Fruit fly (Drosophila melanogaster) whole organism, embryonic: ENCODE data around the gene Plod.

ENCODE experiments used
- Atf6 ChIP-seq: fragments of 200-800 bp; sonication (Bioruptor generic); IDR thresholded peaks from 2 replicates; pipeline ENCODE4 v1.3.6; 2022; ENCODE audit warnings: missing biosample characterization, missing genetic modification characterization
- BEAF-32 ChIP-seq: fragments of 200-800 bp; sonication (Bioruptor generic); optimal IDR thresholded peaks from 3 replicates; lab custom pipeline; 2017; ENCODE audit warnings: missing biosample characterization, missing genetic modification characterization, mild to moderate bottlenecking, moderate library complexity, missing genetic modification reagents
- CG10267 ChIP-seq: fragments of 200-800 bp; sonication (Bioruptor generic); optimal IDR thresholded peaks from 2 replicates; lab custom pipeline; 2018; ENCODE audit warnings: missing biosample characterization, mild to moderate bottlenecking, missing genetic modification characterization, moderate library complexity
- CG10274 ChIP-seq: fragments of 200-800 bp; sonication (Bioruptor generic); optimal IDR thresholded peaks from 3 replicates; lab custom pipeline; 2017; ENCODE audit warnings: missing biosample characterization, mild to moderate bottlenecking, missing genetic modification characterization
- CG10366 ChIP-seq: fragments of 200-800 bp; sonication (Bioruptor generic); IDR thresholded peaks from 2 replicates; pipeline ENCODE4 v1.3.6; 2022; ENCODE audit warnings: missing biosample characterization, missing genetic modification characterization
- CG10959 ChIP-seq: fragments of 200-800 bp; sonication (Bioruptor generic); IDR thresholded peaks from 2 replicates; pipeline ENCODE4 v1.3.6; 2022; ENCODE audit warnings: missing biosample characterization, missing genetic modification characterization
- CG1233 ChIP-seq: fragments of 200-800 bp; sonication (Bioruptor generic); optimal IDR thresholded peaks from 4 replicates; lab custom pipeline; 2018; ENCODE audit warnings: missing biosample characterization, mild to moderate bottlenecking, missing genetic modification characterization
- CG12744 ChIP-seq: fragments of 200-800 bp; sonication (Bioruptor generic); optimal IDR thresholded peaks from 2 replicates; lab custom pipeline; 2016; ENCODE audit warnings: missing biosample characterization, missing genetic modification characterization
- CG12769 ChIP-seq: fragments of 200-800 bp; sonication (Bioruptor generic); optimal IDR thresholded peaks from 2 replicates; lab custom pipeline; 2019; ENCODE audit warnings: missing biosample characterization, mild to moderate bottlenecking, missing genetic modification characterization, moderate library complexity
- CG13296 ChIP-seq: fragments of 200-800 bp; sonication (Bioruptor generic); optimal IDR thresholded peaks from 3 replicates; lab custom pipeline; 2018; ENCODE audit warnings: missing biosample characterization, mild to moderate bottlenecking, missing genetic modification characterization
- CG15479 ChIP-seq: fragments of 200-800 bp; sonication (Bioruptor generic); optimal IDR thresholded peaks from 3 replicates; lab custom pipeline; 2019; ENCODE audit warnings: missing biosample characterization, mild to moderate bottlenecking, missing genetic modification characterization, moderate library complexity
- CG1647 ChIP-seq: fragments of 200-800 bp; sonication (Bioruptor generic); optimal IDR thresholded peaks from 3 replicates; lab custom pipeline; 2016; ENCODE audit warnings: missing biosample characterization, missing genetic modification characterization
- CG17328 ChIP-seq: fragments of 200-800 bp; sonication (Bioruptor generic); IDR thresholded peaks from 2 replicates; pipeline ENCODE4 v1.3.6; 2022; ENCODE audit warnings: missing biosample characterization, missing genetic modification characterization
- CG34376 ChIP-seq: fragments of 200-800 bp; sonication (Bioruptor generic); optimal IDR thresholded peaks from 2 replicates; lab custom pipeline; 2018; ENCODE audit warnings: missing biosample characterization, mild to moderate bottlenecking, missing genetic modification characterization
- CG3847 ChIP-seq: fragments of 200-800 bp; sonication (Bioruptor generic); IDR thresholded peaks from 2 replicates; pipeline ENCODE4 v1.3.6; 2022; ENCODE audit warnings: missing biosample characterization, missing genetic modification characterization
- CG6689 ChIP-seq: fragments of 200-800 bp; sonication (Bioruptor generic); IDR thresholded peaks from 2 replicates; pipeline ENCODE4 v1.3.6; 2022; ENCODE audit warnings: missing biosample characterization, missing genetic modification characterization
- CG6791 ChIP-seq: fragments of 200-800 bp; sonication (Bioruptor generic); IDR thresholded peaks from 3 replicates; pipeline ENCODE4 v1.3.6; 2022; ENCODE audit warnings: missing biosample characterization, missing genetic modification characterization; ENCODE audit not compliant: partially characterized antibody
- CG6813 ChIP-seq: fragments of 200-800 bp; sonication (Bioruptor generic); optimal IDR thresholded peaks from 2 replicates; lab custom pipeline; 2017; ENCODE audit warnings: missing biosample characterization, missing genetic modification characterization, mild to moderate bottlenecking, moderate library complexity, missing genetic modification reagents
- CG9727 ChIP-seq: fragments of 200-800 bp; sonication (Bioruptor generic); optimal IDR thresholded peaks from 3 replicates; lab custom pipeline; 2017; ENCODE audit warnings: missing biosample characterization, mild to moderate bottlenecking, missing genetic modification characterization
- CG9932 ChIP-seq: fragments of 200-800 bp; sonication (Bioruptor generic); IDR thresholded peaks from 2 replicates; pipeline ENCODE4 v1.3.6; 2022; ENCODE audit warnings: missing biosample characterization, missing genetic modification characterization
- E2f1 ChIP-seq: fragments of 200-800 bp; sonication (Bioruptor generic); IDR thresholded peaks from 2 replicates; pipeline ENCODE4 v1.3.6; 2022; ENCODE audit warnings: missing biosample characterization, missing genetic modification characterization
- Eip74EF ChIP-seq, 2 experiments: fragments of 200-800 bp in 1 of 2; fragments of >200 bp in 1 of 2; sonication (Bioruptor generic) in 1 of 2; optimal IDR thresholded peaks; 2 replicates each; lab custom pipeline; 2017 to 2019; ENCODE audit warnings: missing biosample characterization in 2 of 2, missing genetic modification characterization in 2 of 2, mild to moderate bottlenecking in 1 of 2, moderate library complexity in 1 of 2
- Hand ChIP-seq: fragments of 200-800 bp; sonication (Bioruptor generic); optimal IDR thresholded peaks from 2 replicates; lab custom pipeline; 2017; ENCODE audit warnings: mild to moderate bottlenecking, missing biosample characterization, missing genetic modification reagents, missing genetic modification characterization
- Hmx ChIP-seq: fragments of 200-800 bp; sonication (Bioruptor generic); optimal IDR thresholded peaks from 2 replicates; lab custom pipeline; 2016; ENCODE audit warnings: missing biosample characterization, missing genetic modification characterization
- Meics ChIP-seq: fragments of 200-800 bp; sonication (Bioruptor generic); optimal IDR thresholded peaks from 2 replicates; lab custom pipeline; 2017; ENCODE audit warnings: missing biosample characterization, mild to moderate bottlenecking, missing genetic modification characterization
- Nf-YA ChIP-seq: fragments of 200-800 bp; sonication (Bioruptor generic); IDR thresholded peaks from 2 replicates; pipeline ENCODE4 v1.3.6; 2022; ENCODE audit warnings: missing biosample characterization, missing genetic modification characterization
- Sry-β ChIP-seq: fragments of 200-800 bp; sonication (Bioruptor generic); optimal IDR thresholded peaks from 2 replicates; lab custom pipeline; 2018; ENCODE audit warnings: missing biosample characterization, mild to moderate bottlenecking, missing genetic modification characterization, moderate library complexity
- Stat92E ChIP-seq, 3 experiments: fragments of >200 bp in 2 of 3; fragments of 200-800 bp in 1 of 3; sonication (Bioruptor generic) in 1 of 3; optimal IDR thresholded peaks; 2 replicates each; lab custom pipeline; 2017 to 2019; ENCODE audit warnings: missing biosample characterization in 3 of 3, missing genetic modification characterization in 3 of 3, mild to moderate bottlenecking in 1 of 3, moderate library complexity in 1 of 3
- al ChIP-seq: fragments of 200-800 bp; sonication (Bioruptor generic); IDR thresholded peaks from 2 replicates; pipeline ENCODE4 v1.3.6; 2022; ENCODE audit warnings: missing biosample characterization, missing genetic modification characterization
- amos ChIP-seq: fragments of 200-800 bp; sonication (Bioruptor generic); IDR thresholded peaks from 2 replicates; pipeline ENCODE4 v1.3.6; 2022; ENCODE audit warnings: missing biosample characterization, missing genetic modification characterization; ENCODE audit not compliant: partially characterized antibody
- chm ChIP-seq: fragments of 200-800 bp; sonication (Bioruptor generic); IDR thresholded peaks from 2 replicates; pipeline ENCODE4 v1.3.6; 2022; ENCODE audit warnings: missing biosample characterization, missing genetic modification characterization
- ci ChIP-seq: fragments of 200-800 bp; sonication (Bioruptor generic); IDR thresholded peaks from 3 replicates; pipeline ENCODE4 v1.3.6; 2022; ENCODE audit warnings: missing biosample characterization, missing genetic modification characterization
- corto ChIP-seq: fragments of 200-800 bp; sonication (Bioruptor generic); optimal IDR thresholded peaks from 2 replicates; lab custom pipeline; 2016; ENCODE audit warnings: missing biosample characterization, mild to moderate bottlenecking, missing genetic modification characterization, moderate library complexity
- dan ChIP-seq: fragments of 200-800 bp; sonication (Bioruptor generic); IDR thresholded peaks from 2 replicates; pipeline ENCODE4 v1.3.6; 2022; ENCODE audit warnings: missing biosample characterization, missing genetic modification characterization
- exex ChIP-seq: fragments of 200-800 bp; sonication (Bioruptor generic); optimal IDR thresholded peaks from 4 replicates; lab custom pipeline; 2018; ENCODE audit warnings: missing biosample characterization, mild to moderate bottlenecking, missing genetic modification characterization, moderate library complexity
- fd102C ChIP-seq: fragments of 200-800 bp; sonication (Bioruptor generic); optimal IDR thresholded peaks from 2 replicates; lab custom pipeline; 2018; ENCODE audit warnings: missing biosample characterization, mild to moderate bottlenecking, missing genetic modification characterization, moderate library complexity
- gce ChIP-seq: fragments of 200-800 bp; sonication (Bioruptor generic); IDR thresholded peaks from 3 replicates; pipeline ENCODE4 v1.3.6; 2022; ENCODE audit warnings: missing biosample characterization, missing genetic modification characterization
- h ChIP-seq: fragments of >200 bp; optimal IDR thresholded peaks from 2 replicates; lab custom pipeline; 2017
- ham ChIP-seq: fragments of 200-800 bp; sonication (Bioruptor generic); IDR thresholded peaks from 2 replicates; pipeline ENCODE4 v1.3.6; 2022; ENCODE audit warnings: missing biosample characterization, missing genetic modification characterization
- jigr1 ChIP-seq: fragments of 200-800 bp; sonication (Bioruptor generic); IDR thresholded peaks from 3 replicates; pipeline ENCODE4 v1.3.6; 2022; ENCODE audit warnings: missing biosample characterization, missing genetic modification characterization
- luna ChIP-seq: fragments of 200-800 bp; sonication (Bioruptor generic); optimal IDR thresholded peaks from 2 replicates; lab custom pipeline; 2016; ENCODE audit warnings: missing biosample characterization, missing genetic modification characterization
- p53 ChIP-seq: fragments of 200-800 bp; sonication (Bioruptor generic); optimal IDR thresholded peaks from 2 replicates; lab custom pipeline; 2016; ENCODE audit warnings: missing biosample characterization, missing genetic modification characterization
- prd ChIP-seq, 3 experiments: fragments of >200 bp in 2 of 3; fragments of 200-800 bp in 1 of 3; sonication (Bioruptor generic) in 1 of 3; optimal IDR thresholded peaks in 2 of 3; IDR thresholded peaks in 1 of 3; 2 replicates in 2 of 3; 3 replicates in 1 of 3; pipeline versions ENCODE4 v1.3.6 to Lab custom; 2017 to 2022; ENCODE audit warnings: missing biosample characterization in 1 of 3, missing genetic modification characterization in 1 of 3
- psq ChIP-seq: fragments of 200-800 bp; sonication (Bioruptor generic); optimal IDR thresholded peaks from 2 replicates; lab custom pipeline; 2017; ENCODE audit warnings: missing biosample characterization, missing genetic modification characterization
- scrt ChIP-seq: fragments of 200-800 bp; sonication (Bioruptor generic); optimal IDR thresholded peaks from 2 replicates; lab custom pipeline; 2018; ENCODE audit warnings: missing biosample characterization, mild to moderate bottlenecking, missing genetic modification characterization, moderate library complexity
- sqz ChIP-seq: fragments of 200-800 bp; sonication (Bioruptor generic); optimal IDR thresholded peaks from 3 replicates; lab custom pipeline; 2018; ENCODE audit warnings: missing biosample characterization, mild to moderate bottlenecking, missing genetic modification characterization
- stwl ChIP-seq: fragments of 200-800 bp; sonication (Bioruptor generic); optimal IDR thresholded peaks from 3 replicates; lab custom pipeline; 2018; ENCODE audit warnings: missing biosample characterization, mild to moderate bottlenecking, missing genetic modification characterization, moderate library complexity
- sug ChIP-seq: fragments of 200-800 bp; optimal IDR thresholded peaks from 2 replicates; lab custom pipeline; 2019; ENCODE audit warnings: missing biosample characterization, mild to moderate bottlenecking, missing genetic modification characterization, moderate library complexity
- wdn ChIP-seq: fragments of 200-800 bp; sonication (Bioruptor generic); IDR thresholded peaks from 2 replicates; pipeline ENCODE4 v1.3.6; 2022; ENCODE audit warnings: missing biosample characterization, missing genetic modification characterization
- zen2 ChIP-seq: fragments of 200-800 bp; sonication (Bioruptor generic); IDR thresholded peaks from 3 replicates; pipeline ENCODE4 v1.3.6; 2022; ENCODE audit warnings: missing biosample characterization, missing genetic modification characterization; ENCODE audit not compliant: partially characterized antibody

Plod gene

DNA sequence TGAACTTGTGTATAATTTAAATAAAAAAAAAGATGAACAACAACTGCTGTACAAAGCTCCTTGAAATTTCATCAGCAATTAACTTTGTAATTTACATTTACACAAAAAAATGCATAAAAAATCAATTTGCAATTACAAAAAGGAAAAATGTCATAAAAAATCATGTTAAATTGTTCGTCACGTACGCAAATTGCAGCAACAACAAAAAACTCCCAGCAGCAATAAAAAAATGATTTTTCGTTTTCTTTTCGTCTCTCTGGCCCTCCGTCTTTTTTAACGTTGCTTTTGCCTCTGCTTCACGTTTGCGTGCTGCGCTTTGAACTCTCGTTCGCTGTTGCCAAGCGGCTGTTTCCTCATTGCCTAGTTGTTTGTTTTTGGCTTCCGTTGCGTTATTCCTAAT lies 47.3 kb upstream of the Plod start:
- no peak for TF ChIP-seq CG17328
- TF ChIP-seq CG10366 (GFP tag; lab: Robert Waterston, UW) = no peak
- peak; percentile 23; the same call in 1 of the 2 replicates for TF ChIP-seq wdn
- TF ChIP-seq CG12769 (tag; lab: Kevin White, UChicago) = no peak
- no peak for TF ChIP-seq CG6689 (GFP tag; lab: Robert Waterston, UW)
- TF ChIP-seq stwl = no peak
- TF ChIP-seq corto (GFP tag; lab: Kevin White, UChicago) = peak; percentile 5
- TF ChIP-seq jigr1 (GFP tag; lab: Robert Waterston, UW) = no peak
- TF ChIP-seq Eip74EF (GFP tag; optimal IDR thresholded peaks at IDR 0.05; lab: Kevin White, UChicago) = peak in 1 of 2 experiments; percentile 24
- no peak; the same call in 1 of the 2 replicates for TF ChIP-seq CG10959
- no peak for TF ChIP-seq CG15479
- no peak for TF ChIP-seq Nf-YA
- peak; percentile 53 for TF ChIP-seq CG6813 (GFP tag; lab: Kevin White, UChicago)
- TF ChIP-seq CG9727 = peak; percentile 64
- no peak for TF ChIP-seq CG1233 (GFP tag; lab: Kevin White, UChicago)
- no peak for TF ChIP-seq sug (tag; lab: Kevin White, UChicago)
- no peak for TF ChIP-seq Stat92E (GFP tag; optimal IDR thresholded peaks at IDR 0.05; lab: Kevin White, UChicago)
- no peak for TF ChIP-seq dan
- TF ChIP-seq Hmx (GFP tag; lab: Kevin White, UChicago) = peak; percentile 6
- no peak for TF ChIP-seq h (lab: Kevin White, UChicago)
- TF ChIP-seq al (GFP tag; lab: Robert Waterston, UW) = no peak
- TF ChIP-seq CG9932 (GFP tag; lab: Robert Waterston, UW) = peak; percentile 33
- TF ChIP-seq fd102C (GFP tag; lab: Kevin White, UChicago) = no peak
- TF ChIP-seq Atf6 = 0 out of 2 replicates have a peak, but pooled peaks have one; percentile 7
- TF ChIP-seq sqz (GFP tag; lab: Kevin White, UChicago) = peak; percentile 71
- no peak for TF ChIP-seq CG1647 (GFP tag; lab: Kevin White, UChicago)
- no peak for TF ChIP-seq p53
- no peak for TF ChIP-seq CG12744 (GFP tag; lab: Kevin White, UChicago)
- peak; percentile 4 for TF ChIP-seq luna
- TF ChIP-seq CG10274 (GFP tag; lab: Kevin White, UChicago) = no peak
- no peak for TF ChIP-seq CG13296 (GFP tag; lab: Kevin White, UChicago)
- TF ChIP-seq amos (GFP tag; lab: Robert Waterston, UW) = 0 out of 2 replicates have a peak, but pooled peaks have one; percentile 11
- TF ChIP-seq ci (GFP tag; lab: Robert Waterston, UW) = peak; percentile 79
- no peak for TF ChIP-seq Sry-β (GFP tag; lab: Kevin White, UChicago)
- no peak for TF ChIP-seq CG6791 (GFP tag; lab: Robert Waterston, UW)
- no peak for TF ChIP-seq CG34376 (GFP tag; lab: Kevin White, UChicago)
- peak; percentile 35 for TF ChIP-seq Meics (GFP tag; lab: Kevin White, UChicago)
- no peak for TF ChIP-seq E2f1 (GFP tag; lab: Robert Waterston, UW)
- TF ChIP-seq CG10267 = no peak
- TF ChIP-seq ham (GFP tag; lab: Robert Waterston, UW) = no peak
- no peak for TF ChIP-seq exex (tag; lab: Kevin White, UChicago)
- TF ChIP-seq BEAF-32 = no peak
- TF ChIP-seq scrt (GFP tag; lab: Kevin White, UChicago) = no peak
- no peak for TF ChIP-seq prd (optimal IDR thresholded peaks at IDR 0.05; lab: Kevin White, UChicago)
- no peak for TF ChIP-seq prd (GFP tag; IDR thresholded peaks at IDR 0.05; lab: Robert Waterston, UW)
- peak; percentile 58 for TF ChIP-seq psq (GFP tag; lab: Kevin White, UChicago)
- peak; percentile 4 for TF ChIP-seq Hand (GFP tag; lab: Kevin White, UChicago)
- peak; percentile 93 for TF ChIP-seq chm
- TF ChIP-seq gce (GFP tag; lab: Robert Waterston, UW) = no peak
- no peak for TF ChIP-seq zen2
- TF ChIP-seq CG3847 (GFP tag; lab: Robert Waterston, UW) = peak; percentile 5; the same call in 1 of the 2 replicates
